Fruit fly (Drosophila melanogaster) whole organism: Measurements from ENCODE around the gene CG13365.
"Not testable (repeated sequence)": the region's sequence is repeated elsewhere in the genome, so short reads cannot be mapped to it uniquely, and the experiment has no call there.

Source experiments
- CG8478 ChIP-seq: fragments of >200 bp; optimal IDR thresholded peaks from 2 replicates; lab custom pipeline; 2018; ENCODE audit warnings: inconsistent platforms
- Dll ChIP-seq: fragments of >200 bp; optimal IDR thresholded peaks from 2 replicates; lab custom pipeline; 2017
- psq ChIP-seq: fragments of >200 bp; optimal IDR thresholded peaks from 2 replicates; lab custom pipeline; 2017

DNA sequence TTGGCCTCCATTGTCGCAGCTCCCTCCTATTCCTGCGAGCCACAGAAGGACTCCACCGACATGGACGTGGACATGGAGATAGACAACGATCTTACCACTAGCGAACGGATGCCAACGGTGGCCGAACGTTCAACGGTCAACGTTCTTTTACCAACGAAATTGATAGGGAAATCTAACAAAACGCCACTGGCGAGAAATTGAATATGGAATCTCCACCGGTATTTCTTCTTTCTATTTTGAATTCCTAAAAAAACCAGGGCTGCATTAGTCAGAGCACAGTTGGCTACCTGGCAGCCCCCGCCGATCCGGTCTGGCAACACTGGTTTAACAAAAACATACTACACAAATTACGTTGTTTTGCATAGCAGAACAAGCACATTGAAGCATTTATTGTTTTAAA is 23.4 kb upstream of the CG13365 start, which contains the start of gene CG13367:
- not testable (repeated sequence) for TF ChIP-seq CG8478, Dll, psq (lab: Kevin White, UChicago)
